Worm (Caenorhabditis elegans): ENCODE data around the gene F59B8.1.

The F59B8.1 gene

DNA sequence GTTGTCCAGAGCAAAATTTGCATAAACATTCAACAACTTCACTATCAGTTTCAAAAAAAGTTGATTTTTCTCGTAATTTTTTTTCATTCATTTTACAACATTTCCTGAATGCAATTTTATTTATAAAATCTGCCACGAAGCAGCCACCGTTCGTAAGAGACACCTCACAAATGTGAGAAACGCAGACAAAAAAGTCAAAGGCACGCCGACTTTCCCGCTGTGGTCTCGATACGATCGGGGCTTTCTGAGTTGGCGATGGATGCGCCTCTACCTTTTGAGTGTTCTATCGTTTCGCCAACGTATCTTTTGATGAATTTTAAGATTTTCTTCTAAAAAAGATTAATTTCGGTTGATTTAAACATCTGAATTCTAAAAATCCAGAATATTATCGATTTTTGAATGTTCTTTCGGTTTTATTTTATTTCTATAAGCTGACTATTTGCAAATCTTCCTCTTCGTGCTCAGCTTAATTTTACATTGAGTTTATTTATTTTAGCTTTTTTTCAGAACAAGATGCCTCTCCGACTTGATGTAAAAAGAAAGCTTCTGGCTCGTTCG is 31.2 kb downstream of the F59B8.1 start, which contains the start of gene copb-2:
TSS of gene copb-2 (plus strand) at position 508 of the 558 bp plus-strand sequence.
- TF ChIP-seq unc-62 (GFP tag; optimal IDR thresholded peaks at IDR 0.05) (no peak), hlh-1 (tag; optimal IDR thresholded peaks at IDR 0.05) (peak; percentile 27), nhr-28 (tag; optimal IDR thresholded peaks at IDR 0.05) (no peak), ces-1 (GFP tag; optimal IDR thresholded peaks at IDR 0.05) (peak; percentile 49), elt-1 (tag; optimal IDR thresholded peaks at IDR 0.05; ENCODE audit: borderline replicate concordance, insufficient read depth) (no peak), mep-1 (tag; optimal IDR thresholded peaks at IDR 0.05) (peak; percentile 40)

- TF ChIP-seq nhr-237 (tag; optimal IDR thresholded peaks at IDR 0.05) (no peak), mep-1 (tag; optimal IDR thresholded peaks at IDR 0.05) (no peak), sptf-1 (tag; optimal IDR thresholded peaks at IDR 0.05) (no peak), hlh-1 (tag; optimal IDR thresholded peaks at IDR 0.05) (no peak), snpc-4 (tag; optimal IDR thresholded peaks at IDR 0.05) (no peak), mab-5 (tag; optimal IDR thresholded peaks at IDR 0.05) (no peak), mls-2 (tag; optimal IDR thresholded peaks at IDR 0.05) (no peak), blmp-1 (tag; optimal IDR thresholded peaks at IDR 0.05) (no peak), nhr-2 (tag; optimal IDR thresholded peaks at IDR 0.05) (no peak), bed-3 (GFP tag; optimal IDR thresholded peaks at IDR 0.05) (no peak)
Observed at ce11 chrIV:9464345-9464783, 36.3 kb downstream of the F59B8.1 start.

- no peak for TF ChIP-seq mep-1 (tag; optimal IDR thresholded peaks at IDR 0.05)
- TF ChIP-seq tbx-8 (GFP tag; optimal IDR thresholded peaks at IDR 0.05) = no peak
- no peak for TF ChIP-seq unc-39 (tag; optimal IDR thresholded peaks at IDR 0.05)
- TF ChIP-seq nhr-237 (tag; optimal IDR thresholded peaks at IDR 0.05) = no peak
- TF ChIP-seq zip-8 (tag; optimal IDR thresholded peaks at IDR 0.05) = no peak
- TF ChIP-seq drap-1 (GFP tag; optimal IDR thresholded peaks at IDR 0.05) = no peak
- no peak for TF ChIP-seq ces-1 (GFP tag; optimal IDR thresholded peaks at IDR 0.05)
- TF ChIP-seq nhr-76 (tag; optimal IDR thresholded peaks at IDR 0.05) = no peak
- TF ChIP-seq lin-13 (tag; optimal IDR thresholded peaks at IDR 0.05) = no peak
Observed at ce11 chrIV:9467418-9467817, 39.4 kb downstream of the F59B8.1 start, which contains the start of gene F38E11.6. F38E11.6 (minus strand) TSS chrIV:9467518.

ce11 chrIV:9469293-9469692 is 41.2 kb downstream of the F59B8.1 start:
- TF ChIP-seq nhr-2 (tag; optimal IDR thresholded peaks at IDR 0.05) (no peak), hlh-1 (tag; optimal IDR thresholded peaks at IDR 0.05) (no peak)

ce11 chrIV:9477135-9477928 is 49.3 kb downstream of the F59B8.1 start, which contains the start of gene wrt-3:
wrt-3 (minus strand) TSS chrIV:9477456.
- TF ChIP-seq drap-1 (GFP tag; optimal IDR thresholded peaks at IDR 0.05) (peak; percentile 96), unc-62 (GFP tag; optimal IDR thresholded peaks at IDR 0.05) (peak; percentile 27), nhr-28 (tag; optimal IDR thresholded peaks at IDR 0.05) (peak; percentile 65), nhr-2 (tag; optimal IDR thresholded peaks at IDR 0.05) (no peak), ceh-43 (GFP tag; optimal IDR thresholded peaks at IDR 0.05) (peak; percentile 89), sem-2 (GFP tag; optimal IDR thresholded peaks at IDR 0.05) (peak; percentile 91), lsy-2 (tag; optimal IDR thresholded peaks at IDR 0.05) (no peak), nhr-237 (tag; optimal IDR thresholded peaks at IDR 0.05) (no peak), bed-3 (GFP tag; optimal IDR thresholded peaks at IDR 0.05) (peak; percentile 90), lin-32 (GFP tag; optimal IDR thresholded peaks at IDR 0.05) (peak; percentile 94), ztf-11 (tag; optimal IDR thresholded peaks at IDR 0.05) (peak; percentile 58), elt-1 (tag; optimal IDR thresholded peaks at IDR 0.05; ENCODE audit: borderline replicate concordance, insufficient read depth) (no peak), M03D4.4 (tag; optimal IDR thresholded peaks at IDR 0.05) (peak; percentile 95), unc-39 (tag; optimal IDR thresholded peaks at IDR 0.05) (no peak), elt-3 (tag; optimal IDR thresholded peaks at IDR 0.05) (no peak), pha-4 (tag; optimal IDR thresholded peaks at IDR 0.05) (peak; percentile 42), ham-2 (GFP tag; optimal IDR thresholded peaks at IDR 0.05) (peak; percentile 91), blmp-1 (tag; optimal IDR thresholded peaks at IDR 0.05) (no peak), mep-1 (tag; optimal IDR thresholded peaks at IDR 0.05) (no peak), ceh-39 (tag; optimal IDR thresholded peaks at IDR 0.05) (no peak), flh-1 (GFP tag; optimal IDR thresholded peaks at IDR 0.05) (peak; percentile 89), ces-1 (GFP tag; optimal IDR thresholded peaks at IDR 0.05) (no peak), ceh-83 (GFP tag; optimal IDR thresholded peaks at IDR 0.05) (peak; percentile 98), tbx-8 (GFP tag; optimal IDR thresholded peaks at IDR 0.05) (peak; percentile 95), zip-8 (tag; optimal IDR thresholded peaks at IDR 0.05) (no peak), snpc-4 (tag; optimal IDR thresholded peaks at IDR 0.05) (no peak), sptf-1 (tag; optimal IDR thresholded peaks at IDR 0.05) (peak; percentile 98), hlh-1 (tag; optimal IDR thresholded peaks at IDR 0.05) (no peak), mls-2 (tag; optimal IDR thresholded peaks at IDR 0.05) (peak; percentile 98), cnd-1 (tag; optimal IDR thresholded peaks at IDR 0.05) (peak; percentile 96), unc-120 (tag; optimal IDR thresholded peaks at IDR 0.05; ENCODE audit: poor library complexity, severe bottlenecking) (peak; percentile 94), nhr-12 (tag; optimal IDR thresholded peaks at IDR 0.05) (peak; percentile 58), mab-5 (tag; optimal IDR thresholded peaks at IDR 0.05) (no peak), lin-13 (tag; optimal IDR thresholded peaks at IDR 0.05) (peak; percentile 31), nhr-76 (tag; optimal IDR thresholded peaks at IDR 0.05) (peak; percentile 18)

All from whole organism, mixed stage, embryonic.